Worm (Caenorhabditis elegans) whole organism, L1 larva: ENCODE data around the gene bbs-4.

Source experiments
- C04F5.9 ChIP-seq: sonication (generic microtip); optimal IDR thresholded peaks from 2 replicates; lab custom pipeline; 2016; ENCODE audit warnings: missing genetic modification characterization, missing compliant biosample characterization
- C16A3.4 ChIP-seq: fragments of 150-350 bp; optimal IDR thresholded peaks from 2 replicates; lab custom pipeline; 2014; ENCODE audit warnings: missing biosample characterization, missing genetic modification characterization
- F16B12.6 ChIP-seq: fragments of 150-350 bp; optimal IDR thresholded peaks from 2 replicates; lab custom pipeline; 2014; ENCODE audit warnings: missing biosample characterization, missing genetic modification characterization
- Y116A8C.19 ChIP-seq: sonication (generic microtip); optimal IDR thresholded peaks from 2 replicates; lab custom pipeline; 2016; ENCODE audit warnings: missing compliant biosample characterization, missing genetic modification characterization, borderline replicate concordance
- alr-1 ChIP-seq: fragments of 200-800 bp; sonication (Bioruptor generic); optimal IDR thresholded peaks from 2 replicates; lab custom pipeline; 2018; ENCODE audit warnings: borderline replicate concordance, mild to moderate bottlenecking, missing genetic modification characterization, missing compliant biosample characterization
- blmp-1 ChIP-seq: fragments of 150-350 bp; optimal IDR thresholded peaks from 2 replicates; lab custom pipeline; 2014; ENCODE audit warnings: missing biosample characterization, missing genetic modification characterization
- ceh-63 ChIP-seq: fragments of 200-800 bp; sonication (Bioruptor generic); optimal IDR thresholded peaks from 2 replicates; lab custom pipeline; 2018; ENCODE audit warnings: mild to moderate bottlenecking, missing genetic modification characterization, missing compliant biosample characterization
- ceh-8 ChIP-seq: fragments of 200-800 bp; sonication (Bioruptor generic); optimal IDR thresholded peaks from 2 replicates; lab custom pipeline; 2018; ENCODE audit warnings: mild to moderate bottlenecking, missing genetic modification characterization, moderate library complexity, missing compliant biosample characterization
- ceh-82 ChIP-seq, 3 experiments: fragments of 150-350 bp in 1 of 3; sonication (generic microtip) in 2 of 3; optimal IDR thresholded peaks; 2 replicates each; lab custom pipeline; 2014 to 2017; ENCODE audit warnings: missing biosample characterization in 3 of 3, missing genetic modification characterization in 3 of 3
- ceh-90 ChIP-seq: sonication (generic microtip); optimal IDR thresholded peaks from 2 replicates; lab custom pipeline; 2016; ENCODE audit warnings: missing genetic modification characterization, missing compliant biosample characterization
- dpl-1 ChIP-seq, 3 experiments: fragments of 150-350 bp in 2 of 3; sonication (generic microtip) in 1 of 3; optimal IDR thresholded peaks; 2 replicates each; lab custom pipeline; 2014 to 2017; ENCODE audit warnings: missing biosample characterization in 3 of 3, missing genetic modification characterization in 3 of 3, missing genetic modification reagents in 3 of 3
- efl-1 ChIP-seq, 4 experiments: fragments of 150-350 bp; optimal IDR thresholded peaks in 3 of 4; peaks in 1 of 4; 1 replicate in 1 of 4; 2 replicates in 3 of 4; lab custom pipeline; 2014; ENCODE audit warnings: missing biosample characterization in 2 of 4, missing genetic modification characterization in 2 of 4, missing genetic modification reagents in 2 of 4
- egl-13 ChIP-seq: sonication (generic microtip); optimal IDR thresholded peaks from 2 replicates; lab custom pipeline; 2016; ENCODE audit warnings: missing genotype, missing genetic modification reagents, missing genetic modification characterization, missing compliant biosample characterization
- egl-27 ChIP-seq, 2 experiments: fragments of 150-350 bp in 1 of 2; sonication (generic microtip); optimal IDR thresholded peaks; 3 replicates each; lab custom pipeline; 2017 to 2018; ENCODE audit warnings: missing biosample characterization in 2 of 2, missing genetic modification characterization in 2 of 2, missing genetic modification reagents in 2 of 2
- elt-2 ChIP-seq: sonication (generic microtip); optimal IDR thresholded peaks from 2 replicates; lab custom pipeline; 2016; ENCODE audit warnings: missing genetic modification characterization, mild to moderate bottlenecking, inconsistent platforms, missing compliant biosample characterization, missing genetic modification reagents
- fkh-10 ChIP-seq: sonication (generic microtip); optimal IDR thresholded peaks from 2 replicates; lab custom pipeline; 2017; ENCODE audit warnings: missing biosample characterization, missing genetic modification reagents, missing genetic modification characterization
- jun-1 ChIP-seq: fragments of 150-350 bp; optimal IDR thresholded peaks from 2 replicates; lab custom pipeline; 2014; ENCODE audit warnings: missing biosample characterization, missing genetic modification reagents, missing genetic modification characterization
- lin-13 ChIP-seq: fragments of 150-350 bp; optimal IDR thresholded peaks from 2 replicates; lab custom pipeline; 2014; ENCODE audit warnings: missing biosample characterization, missing genetic modification reagents, missing genetic modification characterization
- lin-39 ChIP-seq: fragments of 150-350 bp; optimal IDR thresholded peaks from 2 replicates; lab custom pipeline; 2014; ENCODE audit warnings: missing biosample characterization, missing genetic modification reagents, missing genetic modification characterization
- lir-3 ChIP-seq: sonication (generic microtip); optimal IDR thresholded peaks from 2 replicates; lab custom pipeline; 2016; ENCODE audit warnings: mild to moderate bottlenecking, missing genetic modification characterization, moderate library complexity, missing compliant biosample characterization; ENCODE audit not compliant: poor library complexity
- lsy-2 ChIP-seq, 2 experiments: fragments of 150-350 bp; optimal IDR thresholded peaks; 2 replicates each; lab custom pipeline; 2014; ENCODE audit warnings: missing biosample characterization in 2 of 2, missing genetic modification characterization in 2 of 2
- mab-9 ChIP-seq: fragments of 200-800 bp; sonication (Bioruptor generic); IDR thresholded peaks from 2 replicates; pipeline ENCODE4 v1.3.6; 2022; ENCODE audit warnings: missing genetic modification reagents, missing genetic modification characterization, missing compliant biosample characterization
- mdl-1 ChIP-seq, 2 experiments: fragments of 150-350 bp; optimal IDR thresholded peaks; 2 replicates each; lab custom pipeline; 2014 to 2017; ENCODE audit warnings: missing biosample characterization in 2 of 2, missing genetic modification characterization in 2 of 2, inconsistent platforms in 1 of 2
- mef-2 ChIP-seq: fragments of 150-350 bp; optimal IDR thresholded peaks from 2 replicates; lab custom pipeline; 2014; ENCODE audit warnings: missing biosample characterization, missing genetic modification characterization
- nhr-11 ChIP-seq: fragments of 150-350 bp; optimal IDR thresholded peaks from 2 replicates; lab custom pipeline; 2014; ENCODE audit warnings: missing biosample characterization, missing genetic modification characterization
- nhr-20 ChIP-seq: sonication (generic microtip); optimal IDR thresholded peaks from 2 replicates; lab custom pipeline; 2016; ENCODE audit warnings: mild to moderate bottlenecking, missing genetic modification characterization, missing compliant biosample characterization
- nhr-28 ChIP-seq: fragments of 150-350 bp; optimal IDR thresholded peaks from 2 replicates; lab custom pipeline; 2014; ENCODE audit warnings: missing biosample characterization, missing genetic modification characterization
- nhr-47 ChIP-seq: sonication (generic microtip); optimal IDR thresholded peaks from 2 replicates; lab custom pipeline; 2016; ENCODE audit warnings: mild to moderate bottlenecking, missing genetic modification characterization, moderate library complexity, missing compliant biosample characterization
- nhr-71 ChIP-seq: sonication (generic microtip); optimal IDR thresholded peaks from 2 replicates; lab custom pipeline; 2016; ENCODE audit warnings: mild to moderate bottlenecking, missing genetic modification characterization, moderate library complexity, missing compliant biosample characterization
- nhr-77 ChIP-seq: fragments of 150-350 bp; optimal IDR thresholded peaks from 2 replicates; lab custom pipeline; 2014; ENCODE audit warnings: missing biosample characterization, missing genetic modification characterization
- nhr-85 ChIP-seq: sonication (generic microtip); peaks from one replicate; lab custom pipeline; 2016; ENCODE audit warnings: missing genetic modification characterization, inconsistent platforms, missing compliant biosample characterization
- pqm-1 ChIP-seq: sonication (generic microtip); optimal IDR thresholded peaks from 3 replicates; lab custom pipeline; 2017; ENCODE audit warnings: missing biosample characterization, missing genetic modification characterization
- rnt-1 ChIP-seq: sonication (generic microtip); optimal IDR thresholded peaks from 2 replicates; lab custom pipeline; 2016; ENCODE audit warnings: mild to moderate bottlenecking, missing genetic modification characterization, moderate library complexity, missing compliant biosample characterization
- skn-1 ChIP-seq: fragments of 150-350 bp; optimal IDR thresholded peaks from 2 replicates; lab custom pipeline; 2014; ENCODE audit warnings: missing biosample characterization, missing genetic modification characterization
- sox-4 ChIP-seq: sonication (generic microtip); optimal IDR thresholded peaks from 2 replicates; lab custom pipeline; 2016; ENCODE audit warnings: missing genetic modification characterization, missing compliant biosample characterization
- sptf-1 ChIP-seq: fragments of 150-350 bp; optimal IDR thresholded peaks from 2 replicates; lab custom pipeline; 2014; ENCODE audit warnings: missing biosample characterization, missing genetic modification characterization
- tbx-2 ChIP-seq: sonication (generic microtip); optimal IDR thresholded peaks from 2 replicates; lab custom pipeline; 2016; ENCODE audit warnings: missing genetic modification characterization, missing compliant biosample characterization
- tlp-1 ChIP-seq: fragments of 150-350 bp; optimal IDR thresholded peaks from 2 replicates; lab custom pipeline; 2014; ENCODE audit warnings: missing biosample characterization, missing genetic modification characterization
- unc-62 ChIP-seq: fragments of 150-350 bp; optimal IDR thresholded peaks from 2 replicates; lab custom pipeline; 2014; ENCODE audit warnings: missing biosample characterization, missing genetic modification reagents, missing genetic modification characterization
- vab-15 ChIP-seq: sonication (generic microtip); optimal IDR thresholded peaks from 2 replicates; lab custom pipeline; 2017; ENCODE audit warnings: missing genotype, mild to moderate bottlenecking, missing genetic modification characterization, missing compliant biosample characterization
- zag-1 ChIP-seq: fragments of 150-350 bp; optimal IDR thresholded peaks from 2 replicates; lab custom pipeline; 2014; ENCODE audit warnings: missing biosample characterization, missing genetic modification characterization
- ztf-11 ChIP-seq, 2 experiments: sonication (generic microtip); optimal IDR thresholded peaks; 2 replicates each; lab custom pipeline; 2016 to 2017; ENCODE audit warnings: missing genetic modification characterization in 2 of 2, missing biosample characterization in 1 of 2, missing compliant biosample characterization in 1 of 2
- ztf-4 ChIP-seq: fragments of 150-350 bp; optimal IDR thresholded peaks from 2 replicates; lab custom pipeline; 2014; ENCODE audit warnings: missing biosample characterization, missing genetic modification characterization

The bbs-4 gene

ce11 chrIII:9585314-9585713 lies 26.7 kb downstream of the bbs-4 start (continued):
- TF ChIP-seq ceh-63 (GFP tag; lab: Kevin White, UChicago): no peak
- TF ChIP-seq egl-13 (tag; lab: Kevin White, UChicago): no peak
- no peak for TF ChIP-seq dpl-1 (GFP tag; optimal IDR thresholded peaks at IDR 0.05; lab: Kevin White, UChicago)
- TF ChIP-seq vab-15 (tag; lab: Kevin White, UChicago): no peak
- TF ChIP-seq unc-62 (GFP tag; lab: Kevin White, UChicago): no peak
- no peak for TF ChIP-seq elt-2
- TF ChIP-seq nhr-20 (tag; lab: Kevin White, UChicago): no peak
- TF ChIP-seq zag-1: peak; percentile 6
- TF ChIP-seq ceh-8: peak; percentile 94
- no peak for TF ChIP-seq sptf-1 (tag; lab: Kevin White, UChicago)
- TF ChIP-seq sox-4 (tag; lab: Kevin White, UChicago): no peak
- TF ChIP-seq jun-1 (tag; lab: Kevin White, UChicago): no peak
- TF ChIP-seq nhr-71: peak; percentile 52
- TF ChIP-seq ceh-90 (tag; lab: Kevin White, UChicago): no peak
- no peak for TF ChIP-seq lir-3 (tag; lab: Kevin White, UChicago)
- no peak for TF ChIP-seq nhr-77 (tag; lab: Kevin White, UChicago)
- no peak for TF ChIP-seq fkh-10 (GFP tag; lab: Kevin White, UChicago)
- peak; percentile 36 for TF ChIP-seq nhr-47 (tag; lab: Kevin White, UChicago)
- no peak for TF ChIP-seq skn-1 (tag; lab: Kevin White, UChicago)
- no peak for TF ChIP-seq nhr-11 (tag; lab: Kevin White, UChicago)
- TF ChIP-seq tbx-2: no peak
- no peak for TF ChIP-seq ztf-4 (tag; lab: Kevin White, UChicago)
- no peak for TF ChIP-seq tlp-1 (tag; lab: Kevin White, UChicago)
- no peak for TF ChIP-seq F16B12.6
- TF ChIP-seq C04F5.9 (tag; lab: Kevin White, UChicago): no peak
- TF ChIP-seq pqm-1 (tag; lab: Kevin White, UChicago): no peak
- TF ChIP-seq blmp-1 (tag; lab: Kevin White, UChicago): no peak
- TF ChIP-seq, all 84 proteins: peak for 7

DNA sequence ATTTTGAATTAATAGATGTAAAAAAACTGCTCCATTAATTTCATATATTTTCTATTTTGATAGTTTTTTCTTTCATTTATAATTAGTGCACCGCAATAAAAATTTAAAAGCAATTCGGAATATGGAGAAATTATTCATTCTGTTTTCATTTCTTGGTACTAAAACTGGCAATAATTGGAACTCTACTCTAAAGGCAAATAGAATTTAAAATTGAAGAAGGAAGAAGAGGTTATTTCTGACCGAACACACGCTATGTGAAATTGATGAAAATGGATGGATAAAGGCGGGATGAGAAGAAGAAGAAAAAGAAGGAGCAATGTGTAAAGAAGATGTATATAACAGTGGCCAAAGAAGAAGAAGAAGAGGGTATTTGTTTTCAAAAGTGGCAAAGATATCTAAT lies 28.8 kb downstream of the bbs-4 start:
- TF ChIP-seq zag-1: no peak
- no peak for TF ChIP-seq nhr-85 (tag; lab: Kevin White, UChicago)
- TF ChIP-seq efl-1 (optimal IDR thresholded peaks at IDR 0.05; lab: Kevin White, UChicago): no peak
- no peak for TF ChIP-seq efl-1 (GFP tag; optimal IDR thresholded peaks at IDR 0.05 in 1 of 2; lab: Kevin White, UChicago)
- no peak for TF ChIP-seq egl-27 (tag; optimal IDR thresholded peaks at IDR 0.05; lab: Kevin White, UChicago)
- no peak for TF ChIP-seq ztf-11 (tag; optimal IDR thresholded peaks at IDR 0.05; lab: Kevin White, UChicago)
- no peak for TF ChIP-seq rnt-1 (tag; lab: Kevin White, UChicago)
- TF ChIP-seq nhr-28 (tag; lab: Kevin White, UChicago): no peak
- TF ChIP-seq Y116A8C.19: no peak
- TF ChIP-seq mef-2 (tag; lab: Kevin White, UChicago): no peak
- TF ChIP-seq alr-1: no peak
- TF ChIP-seq nhr-11 (tag; lab: Kevin White, UChicago): no peak
- no peak for TF ChIP-seq C16A3.4 (tag; lab: Kevin White, UChicago)
- TF ChIP-seq ceh-82 (tag; optimal IDR thresholded peaks at IDR 0.05; lab: Kevin White, UChicago): no peak
- TF ChIP-seq mab-9 (GFP tag; lab: Robert Waterston, UW): no peak
- no peak for TF ChIP-seq lin-13 (GFP tag; lab: Kevin White, UChicago)

DNA sequence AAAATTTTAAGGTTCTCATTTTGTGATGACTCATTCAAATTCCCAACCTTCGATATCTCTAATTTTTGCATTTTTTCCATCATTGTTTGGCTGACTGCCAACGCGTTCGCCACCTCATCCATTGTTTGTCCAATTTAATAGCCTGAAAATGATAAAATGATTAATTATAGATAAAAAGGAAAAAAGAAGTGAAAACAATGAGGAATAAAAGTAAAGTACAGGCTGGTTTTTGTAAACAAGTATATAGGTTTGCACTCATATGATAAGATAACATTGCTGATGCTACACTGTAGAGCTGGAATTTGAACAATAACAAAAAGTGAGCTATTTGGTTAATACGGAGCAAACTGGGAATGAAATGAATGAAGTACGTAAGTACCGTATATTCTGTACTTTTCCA lies 29.8 kb downstream of the bbs-4 start, which contains the start of gene C48B4.3:
Gene C48B4.3 (minus strand): TSS at position 149 of the 400 bp plus-strand sequence.
- TF ChIP-seq lsy-2 (tag; optimal IDR thresholded peaks at IDR 0.05; lab: Kevin White, UChicago): no peak
- TF ChIP-seq pqm-1 (tag; lab: Kevin White, UChicago): no peak
- TF ChIP-seq lin-13 (GFP tag; lab: Kevin White, UChicago): no peak
- no peak for TF ChIP-seq lin-39 (tag; lab: Kevin White, UChicago)
- TF ChIP-seq mdl-1 (tag; optimal IDR thresholded peaks at IDR 0.05; lab: Kevin White, UChicago): no peak
- peak; percentile 6 for TF ChIP-seq elt-2
- TF ChIP-seq ceh-82 (tag; optimal IDR thresholded peaks at IDR 0.05; lab: Kevin White, UChicago): no peak
